Fruit fly (Drosophila melanogaster) whole organism, adult: Measurements from ENCODE around the gene Rh2.

ENCODE experiments used
- CG12768 ChIP-seq: fragments of 200-800 bp; sonication (Bioruptor generic); optimal IDR thresholded peaks from 2 replicates; lab custom pipeline; 2017; ENCODE audit warnings: missing biosample characterization, missing genetic modification characterization, mild to moderate bottlenecking, moderate library complexity, missing genetic modification reagents
- CG1620 ChIP-seq: fragments of 200-800 bp; sonication (Bioruptor generic); optimal IDR thresholded peaks from 2 replicates; lab custom pipeline; 2016; ENCODE audit warnings: missing biosample characterization, missing genetic modification characterization
- CG33017 ChIP-seq: fragments of 200-800 bp; sonication (Bioruptor generic); optimal IDR thresholded peaks from 2 replicates; lab custom pipeline; 2018; ENCODE audit warnings: missing biosample characterization, mild to moderate bottlenecking, missing genetic modification characterization, moderate library complexity
- CG5204 ChIP-seq: fragments of 200-800 bp; sonication (Bioruptor generic); optimal IDR thresholded peaks from 2 replicates; lab custom pipeline; 2016; ENCODE audit warnings: missing biosample characterization, missing genetic modification characterization
- Clk ChIP-seq: fragments of 200-800 bp; sonication (Bioruptor generic); optimal IDR thresholded peaks from 2 replicates; lab custom pipeline; 2017; ENCODE audit warnings: missing biosample characterization, missing genetic modification characterization
- Crg-1 ChIP-seq: fragments of 200-800 bp; sonication (Bioruptor generic); optimal IDR thresholded peaks from 2 replicates; lab custom pipeline; 2016; ENCODE audit warnings: missing biosample characterization, missing genetic modification characterization
- Mnt ChIP-seq: fragments of 200-800 bp; sonication (Bioruptor generic); optimal IDR thresholded peaks from 2 replicates; lab custom pipeline; 2016; ENCODE audit warnings: missing biosample characterization, mild to moderate bottlenecking, missing genetic modification characterization
- cnc ChIP-seq, 2 experiments: fragments of >200 bp; optimal IDR thresholded peaks; 2 replicates each; lab custom pipeline; 2017
- kay ChIP-seq: fragments of 200-800 bp; sonication (Bioruptor generic); peaks from one replicate; lab custom pipeline; 2016; ENCODE audit warnings: missing biosample characterization, missing genetic modification characterization, borderline replicate concordance
- ovo ChIP-seq: fragments of 200-800 bp; sonication (Bioruptor generic); optimal IDR thresholded peaks from 2 replicates; lab custom pipeline; 2016; ENCODE audit warnings: missing biosample characterization, missing genetic modification characterization
- pad ChIP-seq: fragments of 200-800 bp; sonication (Bioruptor generic); optimal IDR thresholded peaks from 3 replicates; lab custom pipeline; 2017; ENCODE audit warnings: missing biosample characterization, missing genetic modification characterization, mild to moderate bottlenecking, moderate library complexity, missing genetic modification reagents
- tj ChIP-seq: fragments of 200-800 bp; sonication (Bioruptor generic); optimal IDR thresholded peaks from 3 replicates; lab custom pipeline; 2017; ENCODE audit warnings: missing biosample characterization, mild to moderate bottlenecking, missing genetic modification characterization, moderate library complexity
- toe ChIP-seq: fragments of 200-800 bp; sonication (Bioruptor generic); optimal IDR thresholded peaks from 2 replicates; lab custom pipeline; 2016; ENCODE audit warnings: missing biosample characterization, missing genetic modification characterization

- TF ChIP-seq toe (no peak), ovo (GFP tag; lab: Kevin White, UChicago) (no peak), CG33017 (no peak), tj (no peak), pad (no peak), CG12768 (GFP tag; lab: Kevin White, UChicago) (no peak), Mnt (GFP tag; lab: Kevin White, UChicago) (no peak), CG1620 (GFP tag; lab: Kevin White, UChicago) (no peak), cnc (optimal IDR thresholded peaks at IDR 0.05; lab: Kevin White, UChicago) (no peak), Crg-1 (GFP tag; lab: Kevin White, UChicago) (no peak), kay (peak; percentile 63), Clk (no peak), CG5204 (GFP tag; lab: Kevin White, UChicago) (no peak)
These were observed 11.1 kb downstream of the Rh2 start for dm6 chr3R:18910336-18910735.
